Worm (Caenorhabditis elegans): ENCODE measurements around the gene lec-3.

lec-3 gene

ce11 chrII:9967999-9968706 lies 22.8 kb upstream of the lec-3 start, which contains the start of the genes R53.4 and psf-1 (continued):
- TF ChIP-seq unc-130 (GFP tag; optimal IDR thresholded peaks at IDR 0.05), result peak; percentile 96
- TF ChIP-seq rbr-2 (tag; optimal IDR thresholded peaks at IDR 0.05), result peak; percentile 49
- peak in 1 of 2 experiments; percentile 82 for TF ChIP-seq hif-1 (tag; optimal IDR thresholded peaks at IDR 0.05)
- TF ChIP-seq snpc-1.2 (GFP tag; IDR thresholded peaks at IDR 0.05), result no peak
- 0 out of 2 replicates have a peak, but pooled peaks have one; percentile 10 for TF ChIP-seq arid-1 (GFP tag; conservative IDR thresholded peaks at IDR 0.05)

ce11 chrII:9970438-9971092 lies 20.3 kb upstream of the lec-3 start, which contains the start of gene R53.5:
Gene R53.5, minus strand, starts transcription at chrII:9970488.
- TF ChIP-seq pha-4 (GFP tag; IDR thresholded peaks at IDR 0.05) (no peak), pha-4 (tag; optimal IDR thresholded peaks at IDR 0.05) (no peak), nhr-77 (tag; optimal IDR thresholded peaks at IDR 0.05) (peak; percentile 22), pqm-1 (tag; optimal IDR thresholded peaks at IDR 0.05) (peak; percentile 3), ztf-7 (tag; optimal IDR thresholded peaks at IDR 0.05) (no peak), nhr-6 (tag; optimal IDR thresholded peaks at IDR 0.05) (no peak), nhr-237 (tag; optimal IDR thresholded peaks at IDR 0.05) (no peak), daf-16 (GFP tag; optimal IDR thresholded peaks at IDR 0.05) (peak in 1 of 2 experiments; percentile 59), daf-16 (tag; optimal IDR thresholded peaks at IDR 0.05) (peak; percentile 91), T20F7.1 (GFP tag; optimal IDR thresholded peaks at IDR 0.05) (peak; percentile 39), lsy-2 (tag; optimal IDR thresholded peaks at IDR 0.05) (peak in 1 of 2 experiments; percentile 41), spr-1 (tag; optimal IDR thresholded peaks at IDR 0.05) (no peak), nhr-28 (tag; optimal IDR thresholded peaks at IDR 0.05) (peak; percentile 41), zag-1 (tag; optimal IDR thresholded peaks at IDR 0.05) (no peak), nhr-42 (GFP tag; IDR thresholded peaks at IDR 0.05) (no peak), unc-62 (GFP tag; optimal IDR thresholded peaks at IDR 0.05 in 1 of 2) (peak in 1 of 2 experiments; percentile 22), unc-62 (tag; optimal IDR thresholded peaks at IDR 0.05) (no peak), nhr-41 (GFP tag; IDR thresholded peaks at IDR 0.05) (no peak), T26A8.4 (GFP tag; IDR thresholded peaks at IDR 0.05) (no peak), duxl-1 (tag; optimal IDR thresholded peaks at IDR 0.05; ENCODE audit: poor library complexity) (no peak), lin-38 (GFP tag; IDR thresholded peaks at IDR 0.05) (0 out of 2 replicates have a peak, but pooled peaks have one; percentile 14), daf-8 (GFP tag; IDR thresholded peaks at IDR 0.05) (no peak), mdl-1 (tag; optimal IDR thresholded peaks at IDR 0.05) (no peak), dve-1 (tag; optimal IDR thresholded peaks at IDR 0.05; ENCODE audit: insufficient read depth) (peak; percentile 25), ces-1 (GFP tag; optimal IDR thresholded peaks at IDR 0.05) (no peak), Y5F2A.4 (GFP tag; optimal IDR thresholded peaks at IDR 0.05) (no peak)

ce11 chrII:9974210-9974609 lies 16.7 kb upstream of the lec-3 start:
- TF ChIP-seq aha-1 (tag), result no peak
- TF ChIP-seq nhr-77 (tag; optimal IDR thresholded peaks at IDR 0.05), result peak; percentile 16
- TF ChIP-seq F26F4.8 (GFP tag; conservative IDR thresholded peaks at IDR 0.05), result no peak
- no peak for TF ChIP-seq egl-27 (tag; optimal IDR thresholded peaks at IDR 0.05)
- TF ChIP-seq jun-1 (tag; optimal IDR thresholded peaks at IDR 0.05), result no peak
- TF ChIP-seq pqm-1 (tag; optimal IDR thresholded peaks at IDR 0.05), result peak; percentile 73
- TF ChIP-seq daf-16 (GFP tag; optimal IDR thresholded peaks at IDR 0.05), result no peak
- TF ChIP-seq daf-16 (tag; optimal IDR thresholded peaks at IDR 0.05), result peak; percentile 74
- TF ChIP-seq set-16 (GFP tag; IDR thresholded peaks at IDR 0.05), result no peak
- no peak for TF ChIP-seq unc-130 (GFP tag; optimal IDR thresholded peaks at IDR 0.05)
- TF ChIP-seq F37D6.2 (tag; optimal IDR thresholded peaks at IDR 0.05), result no peak
- no peak for TF ChIP-seq Y5F2A.4 (GFP tag; optimal IDR thresholded peaks at IDR 0.05)
- TF ChIP-seq unc-62 (GFP tag; optimal IDR thresholded peaks at IDR 0.05 in 1 of 2), result peak in 1 of 2 experiments; percentile 98
- no peak for TF ChIP-seq unc-62 (tag; optimal IDR thresholded peaks at IDR 0.05)
- no peak for TF ChIP-seq hif-1 (tag; optimal IDR thresholded peaks at IDR 0.05)
- no peak for TF ChIP-seq T26A8.4 (GFP tag; IDR thresholded peaks at IDR 0.05)
- no peak for TF ChIP-seq cey-2 (tag; optimal IDR thresholded peaks at IDR 0.05; ENCODE audit: borderline replicate concordance, insufficient read depth)
- no peak for TF ChIP-seq mxl-3 (GFP tag; optimal IDR thresholded peaks at IDR 0.05)
- TF ChIP-seq arid-1 (GFP tag; conservative IDR thresholded peaks at IDR 0.05), result no peak
- no peak for TF ChIP-seq nhr-41 (GFP tag; IDR thresholded peaks at IDR 0.05)
- no peak for TF ChIP-seq ceh-44 (GFP tag; IDR thresholded peaks at IDR 0.05)
- TF ChIP-seq hlh-30 (tag; optimal IDR thresholded peaks at IDR 0.05; ENCODE audit: insufficient read depth), result no peak
- no peak for TF ChIP-seq daf-12 (tag; optimal IDR thresholded peaks at IDR 0.05)
- TF ChIP-seq daf-19 (GFP tag; conservative IDR thresholded peaks at IDR 0.05), result no peak
- peak; percentile 62 for TF ChIP-seq nhr-28 (tag; optimal IDR thresholded peaks at IDR 0.05)
- TF ChIP-seq Y75B8A.6 (GFP tag; IDR thresholded peaks at IDR 0.05), result no peak
- TF ChIP-seq skn-1 (tag; optimal IDR thresholded peaks at IDR 0.05), result no peak
